Worm (Caenorhabditis elegans): ENCODE data around the gene ZK897.10.

- TF ChIP-seq ces-1 (GFP tag; optimal IDR thresholded peaks at IDR 0.05) (no peak), nhr-12 (tag; optimal IDR thresholded peaks at IDR 0.05) (no peak), ceh-83 (GFP tag; optimal IDR thresholded peaks at IDR 0.05) (no peak)
These were observed 20.8 kb downstream of the ZK897.10 start for ce11 chrIV:12785988-12786387.

Data from whole organism, mixed stage, embryonic.